Worm (Caenorhabditis elegans): ENCODE data around the gene C31A11.13.

C31A11.13 gene

DNA sequence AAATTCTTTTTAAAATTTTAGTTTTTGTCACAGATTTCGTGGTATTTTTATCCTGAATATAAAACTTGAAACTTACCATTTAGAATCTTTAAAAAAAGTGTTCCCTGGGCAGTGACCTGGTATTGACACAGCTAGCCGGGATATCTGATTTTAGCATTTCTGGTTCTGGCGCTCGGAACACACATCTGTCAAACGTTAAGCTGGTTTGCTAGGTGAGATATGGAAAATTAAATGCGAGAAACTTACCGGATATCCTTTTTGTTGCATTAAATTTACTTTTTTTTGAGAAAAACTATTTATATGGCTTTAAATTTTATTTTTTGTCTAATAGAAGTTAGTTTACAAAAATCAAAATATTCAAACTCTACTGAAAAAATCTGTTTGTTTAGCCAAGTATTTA lies 16.6 kb downstream of the C31A11.13 start, which contains the start of gene F28G4.4:
Gene F28G4.4, minus strand, starts transcription at position 101 of the 400 bp plus-strand sequence.
- TF ChIP-seq hif-1 (tag; optimal IDR thresholded peaks at IDR 0.05) (no peak), mxl-2 (GFP tag; conservative IDR thresholded peaks at IDR 0.05) (no peak), unc-62 (GFP tag; optimal IDR thresholded peaks at IDR 0.05 in 1 of 2) (peak in 1 of 2 experiments; percentile 66), unc-62 (tag; optimal IDR thresholded peaks at IDR 0.05) (no peak), lsy-2 (tag; optimal IDR thresholded peaks at IDR 0.05) (no peak), zip-2 (tag; optimal IDR thresholded peaks at IDR 0.05) (no peak)

- no peak for TF ChIP-seq aha-1 (tag)
- no peak for TF ChIP-seq egl-27 (tag; optimal IDR thresholded peaks at IDR 0.05)
- no peak for TF ChIP-seq pha-4 (GFP tag; IDR thresholded peaks at IDR 0.05)
- no peak for TF ChIP-seq pha-4 (tag; optimal IDR thresholded peaks at IDR 0.05)
- no peak for TF ChIP-seq ztf-7 (tag; optimal IDR thresholded peaks at IDR 0.05)
- no peak for TF ChIP-seq snpc-4 (tag; optimal IDR thresholded peaks at IDR 0.05)
- no peak for TF ChIP-seq ctbp-1 (GFP tag; IDR thresholded peaks at IDR 0.05)
- TF ChIP-seq nhr-25 (tag; optimal IDR thresholded peaks at IDR 0.05; ENCODE audit: borderline replicate concordance, insufficient read depth), result no peak
- no peak for TF ChIP-seq dpl-1 (GFP tag; optimal IDR thresholded peaks at IDR 0.05)
- no peak for TF ChIP-seq dmd-9 (GFP tag; IDR thresholded peaks at IDR 0.05)
- no peak for TF ChIP-seq fos-1 (tag; optimal IDR thresholded peaks at IDR 0.05)
- TF ChIP-seq nhr-237 (tag; optimal IDR thresholded peaks at IDR 0.05), result no peak
- TF ChIP-seq pqm-1 (tag; optimal IDR thresholded peaks at IDR 0.05), result no peak
- no peak for TF ChIP-seq F37D6.2 (tag; optimal IDR thresholded peaks at IDR 0.05)
- no peak for TF ChIP-seq fkh-10 (GFP tag; optimal IDR thresholded peaks at IDR 0.05)
- no peak for TF ChIP-seq spr-1 (tag; optimal IDR thresholded peaks at IDR 0.05)
- no peak for TF ChIP-seq sdz-12 (GFP tag; optimal IDR thresholded peaks at IDR 0.05)
These were observed 20.2 kb downstream of the C31A11.13 start, which contains the start of gene F28G4.2 for ce11 chrV:16282147-16282546. F28G4.2 (minus strand) TSS chrV:16282321.

ce11 chrV:16277918-16278317 lies 24.4 kb downstream of the C31A11.13 start, which contains the start of gene cyp-37B1:
cyp-37B1 (plus strand) TSS chrV:16278116.
- TF ChIP-seq nhr-102 (tag; optimal IDR thresholded peaks at IDR 0.05) (peak; percentile 73), pqm-1 (tag; optimal IDR thresholded peaks at IDR 0.05) (peak; percentile 89), hlh-11 (tag; optimal IDR thresholded peaks at IDR 0.05) (peak; percentile 85), dmd-6 (GFP tag; IDR thresholded peaks at IDR 0.05) (peak; percentile 90), nhr-28 (tag; optimal IDR thresholded peaks at IDR 0.05) (peak; percentile 97), cey-2 (tag; optimal IDR thresholded peaks at IDR 0.05; ENCODE audit: borderline replicate concordance, insufficient read depth) (no peak), F26F4.8 (GFP tag; conservative IDR thresholded peaks at IDR 0.05) (no peak), nhr-48 (tag; optimal IDR thresholded peaks at IDR 0.05) (peak; percentile 69), nhr-77 (tag; optimal IDR thresholded peaks at IDR 0.05) (peak; percentile 87), daf-16 (GFP tag; optimal IDR thresholded peaks at IDR 0.05) (no peak), daf-16 (tag; optimal IDR thresholded peaks at IDR 0.05) (peak; percentile 95), hif-1 (tag; optimal IDR thresholded peaks at IDR 0.05) (no peak), dve-1 (tag; optimal IDR thresholded peaks at IDR 0.05; ENCODE audit: insufficient read depth) (peak; percentile 87), php-3 (GFP tag; IDR thresholded peaks at IDR 0.05) (peak; percentile 82)

DNA sequence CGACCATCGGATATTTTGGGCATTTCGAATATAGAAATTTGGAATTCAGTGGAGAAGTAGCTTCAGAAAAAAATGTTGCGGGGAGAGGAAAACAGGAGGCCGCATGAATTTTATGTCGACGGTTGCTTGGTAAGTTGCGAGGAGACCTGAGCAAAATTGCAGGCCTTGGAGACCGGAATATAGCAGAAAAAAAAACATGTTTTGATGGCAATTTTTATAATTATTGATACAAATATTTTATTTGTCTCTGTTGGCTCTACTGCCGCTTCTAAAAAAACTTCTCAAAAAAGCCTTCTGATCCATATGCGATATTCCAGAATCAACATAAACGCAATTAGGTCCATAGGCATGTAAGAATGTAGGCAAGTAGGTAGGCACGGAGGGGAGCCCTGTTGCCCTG lies 27.0 kb downstream of the C31A11.13 start, which contains the start of gene pacl-1:
Gene pacl-1, minus strand, starts transcription at position 101 of the 400 bp plus-strand sequence.
- TF ChIP-seq Y105C5A.15 (GFP tag; IDR thresholded peaks at IDR 0.05) (no peak), dve-1 (tag; optimal IDR thresholded peaks at IDR 0.05; ENCODE audit: insufficient read depth) (no peak), nhr-28 (tag; optimal IDR thresholded peaks at IDR 0.05) (no peak), fos-1 (tag; optimal IDR thresholded peaks at IDR 0.05) (no peak), dmd-8 (GFP tag; IDR thresholded peaks at IDR 0.05) (no peak), rbr-2 (tag; optimal IDR thresholded peaks at IDR 0.05) (no peak), ztf-11 (tag; optimal IDR thresholded peaks at IDR 0.05) (no peak), tra-1 (GFP tag; IDR thresholded peaks at IDR 0.05) (no peak), mdl-1 (tag; optimal IDR thresholded peaks at IDR 0.05) (no peak), Y75B8A.6 (GFP tag; IDR thresholded peaks at IDR 0.05) (no peak), mep-1 (tag; optimal IDR thresholded peaks at IDR 0.05) (no peak), ceh-82 (tag; optimal IDR thresholded peaks at IDR 0.05) (no peak)
